In genomic region chrIV:12366571-12366970, ce11 we compare ENCODE assay signal across 6 worm cellular contexts.
TF ChIP-seq lines count a peak whose summit lies in the region.

No protein-coding gene starts in this region.

TF ChIP-seq in whole organism, L1 larva, 84 proteins besides CTCF, POLR2A, EP300 and RAD21:
- TF ChIP-seq blmp-1 (tag; optimal IDR thresholded peaks at IDR 0.05; lab: Kevin White, UChicago): peak; percentile 11
- no peak for TF ChIP-seq fkh-4 (tag; optimal IDR thresholded peaks at IDR 0.05; lab: Kevin White, UChicago; ENCODE audit: borderline replicate concordance)

TF ChIP-seq in whole organism, L2 larva, 48 proteins besides CTCF, POLR2A, EP300 and RAD21:
- TF ChIP-seq mbf-1 (tag; optimal IDR thresholded peaks at IDR 0.05; lab: Kevin White, UChicago): no peak
- TF ChIP-seq ama-1 (optimal IDR thresholded peaks at IDR 0.05; lab: Kevin White, UChicago): no peak
- TF ChIP-seq mdl-1 (tag; optimal IDR thresholded peaks at IDR 0.05; lab: Kevin White, UChicago): no peak
- TF ChIP-seq fos-1 (tag; optimal IDR thresholded peaks at IDR 0.05; lab: Kevin White, UChicago): no peak
- TF ChIP-seq zag-1 (tag; optimal IDR thresholded peaks at IDR 0.05; lab: Kevin White, UChicago): no peak
- TF ChIP-seq nhr-25 (tag; optimal IDR thresholded peaks at IDR 0.05; lab: Kevin White, UChicago): peak; percentile 25
- no peak for TF ChIP-seq lin-39 (tag; optimal IDR thresholded peaks at IDR 0.05; lab: Kevin White, UChicago)

TF ChIP-seq in whole organism, L3 larva, 47 proteins besides CTCF, POLR2A, EP300 and RAD21:
- TF ChIP-seq unc-62 (GFP tag; optimal IDR thresholded peaks at IDR 0.05; lab: Kevin White, UChicago) (no peak), fkh-10 (GFP tag; optimal IDR thresholded peaks at IDR 0.05; lab: Kevin White, UChicago) (no peak), pqm-1 (tag; optimal IDR thresholded peaks at IDR 0.05; lab: Kevin White, UChicago) (no peak), elt-3 (tag; optimal IDR thresholded peaks at IDR 0.05; lab: Kevin White, UChicago) (no peak), elt-1 (tag; optimal IDR thresholded peaks at IDR 0.05; lab: Kevin White, UChicago) (peak; percentile 71), nhr-25 (tag; optimal IDR thresholded peaks at IDR 0.05; lab: Kevin White, UChicago) (peak; percentile 92), lin-15B (tag; optimal IDR thresholded peaks at IDR 0.05; lab: Kevin White, UChicago) (no peak), fos-1 (tag; optimal IDR thresholded peaks at IDR 0.05; lab: Kevin White, UChicago) (no peak)

TF ChIP-seq in whole organism, L4 larva, 104 proteins besides CTCF, POLR2A, EP300 and RAD21:
- no peak for TF ChIP-seq F37D6.2 (tag; optimal IDR thresholded peaks at IDR 0.05; lab: Kevin White, UChicago)
- TF ChIP-seq zfp-2 (tag; optimal IDR thresholded peaks at IDR 0.05; lab: Kevin White, UChicago): no peak
- TF ChIP-seq zip-2 (tag; optimal IDR thresholded peaks at IDR 0.05; lab: Kevin White, UChicago): no peak
- TF ChIP-seq ceh-62 (tag; optimal IDR thresholded peaks at IDR 0.05; lab: Kevin White, UChicago): no peak
- TF ChIP-seq cey-2 (tag; optimal IDR thresholded peaks at IDR 0.05; lab: Kevin White, UChicago; ENCODE audit: borderline replicate concordance, insufficient read depth): no peak
- peak; percentile 46 for TF ChIP-seq hlh-11 (tag; optimal IDR thresholded peaks at IDR 0.05; lab: Kevin White, UChicago)
- TF ChIP-seq nhr-237 (tag; optimal IDR thresholded peaks at IDR 0.05; lab: Kevin White, UChicago): no peak
- no peak for TF ChIP-seq ces-1 (GFP tag; optimal IDR thresholded peaks at IDR 0.05; lab: Kevin White, UChicago)
- peak; percentile 13 for TF ChIP-seq nhr-48 (tag; optimal IDR thresholded peaks at IDR 0.05; lab: Kevin White, UChicago)
- TF ChIP-seq snpc-1.2 (GFP tag; IDR thresholded peaks at IDR 0.05; lab: Robert Waterston, UW): no peak
- TF ChIP-seq T26A8.4 (GFP tag; IDR thresholded peaks at IDR 0.05; lab: Robert Waterston, UW): peak; percentile 15
- no peak for TF ChIP-seq nhr-42 (GFP tag; IDR thresholded peaks at IDR 0.05; lab: Robert Waterston, UW)
- no peak for TF ChIP-seq daf-19 (GFP tag; conservative IDR thresholded peaks at IDR 0.05; lab: Robert Waterston, UW)
- TF ChIP-seq madf-5 (GFP tag; IDR thresholded peaks at IDR 0.05; lab: Robert Waterston, UW): no peak
- no peak for TF ChIP-seq mdl-1 (tag; optimal IDR thresholded peaks at IDR 0.05; lab: Kevin White, UChicago)
- TF ChIP-seq mxl-3 (GFP tag; optimal IDR thresholded peaks at IDR 0.05; lab: Kevin White, UChicago): peak; percentile 65
- no peak for TF ChIP-seq attf-4 (tag; optimal IDR thresholded peaks at IDR 0.05; lab: Kevin White, UChicago)
- TF ChIP-seq php-3 (GFP tag; IDR thresholded peaks at IDR 0.05; lab: Robert Waterston, UW): no peak

TF ChIP-seq in whole organism, late embryonic, 69 proteins besides CTCF, POLR2A, EP300 and RAD21:
- TF ChIP-seq Y22D7AL.16 (tag; optimal IDR thresholded peaks at IDR 0.05; lab: Kevin White, UChicago) (no peak), rnt-1 (tag; optimal IDR thresholded peaks at IDR 0.05; lab: Kevin White, UChicago) (peak; percentile 34)

TF ChIP-seq in whole organism, mixed stage, embryonic, 35 proteins besides CTCF, POLR2A, EP300 and RAD21:
- TF ChIP-seq blmp-1 (tag; optimal IDR thresholded peaks at IDR 0.05; lab: Kevin White, UChicago) (no peak), elt-1 (tag; optimal IDR thresholded peaks at IDR 0.05; lab: Kevin White, UChicago; ENCODE audit: borderline replicate concordance, insufficient read depth) (peak; percentile 94)
